Fruit fly (Drosophila melanogaster): Measurements from ENCODE around the gene CG31269.

The CG31269 gene

DNA sequence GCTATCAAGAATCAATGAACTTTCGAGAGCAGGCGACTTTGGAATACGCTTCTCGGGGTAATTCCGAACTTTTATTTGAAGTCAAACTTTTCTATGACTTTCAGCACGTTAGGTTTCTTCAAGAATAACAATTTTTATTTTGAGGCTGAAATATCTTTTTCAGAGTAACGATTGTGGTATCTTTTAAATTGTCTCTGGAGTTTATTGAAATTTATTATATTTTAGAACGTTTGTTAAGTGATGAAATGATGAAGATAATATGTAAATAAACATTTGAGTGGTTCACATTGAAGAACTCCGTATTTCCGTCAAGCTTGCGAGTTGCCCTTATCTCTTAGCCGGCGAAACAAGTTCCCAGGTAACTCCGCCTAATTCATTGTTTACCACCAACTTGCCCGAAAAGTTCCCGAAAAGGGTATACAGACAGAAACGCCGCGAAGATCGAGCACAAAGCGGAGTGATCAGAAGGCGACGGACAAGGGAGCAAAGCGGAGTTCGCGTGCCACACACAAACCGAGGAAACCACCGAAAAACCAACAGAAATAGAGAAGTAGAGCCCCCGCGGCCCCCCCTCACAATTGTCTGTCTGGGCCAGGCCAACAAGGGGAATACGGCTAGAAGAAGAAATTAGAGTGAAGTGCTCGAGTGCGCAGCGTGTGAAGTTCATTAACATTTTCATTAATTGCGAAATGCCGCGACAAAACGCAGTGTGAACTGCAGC, 9.2 kb upstream of the CG31269 start:
- no peak for TF ChIP-seq CG8478 (optimal IDR thresholded peaks at IDR 0.05)
- TF ChIP-seq CTCF (optimal IDR thresholded peaks at IDR 0.05): no peak

DNA sequence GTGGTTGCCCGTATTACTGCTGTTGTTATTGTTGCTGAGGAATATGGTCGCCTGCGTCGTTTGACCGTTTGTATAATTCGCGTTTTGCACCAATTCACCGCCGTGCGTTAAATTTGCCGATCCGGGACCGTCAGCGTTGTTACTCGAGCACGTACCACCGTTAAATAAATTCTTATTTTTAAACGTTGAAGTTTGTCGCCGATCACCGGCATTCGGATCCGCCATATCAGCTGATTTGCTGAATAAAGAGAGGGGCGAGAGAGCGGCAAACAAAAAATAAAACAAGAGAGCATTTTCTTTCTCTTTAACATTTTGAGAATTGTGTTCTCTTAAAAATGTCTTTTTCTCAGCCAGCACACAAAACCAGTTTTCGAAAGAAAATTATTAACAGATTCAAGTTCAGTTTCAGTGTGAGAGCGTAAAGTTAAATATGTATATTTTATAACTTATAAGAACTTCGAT, 8.0 kb upstream of the CG31269 start:
- no peak for TF ChIP-seq CTCF (optimal IDR thresholded peaks at IDR 0.05)
- no peak for TF ChIP-seq CG8478 (optimal IDR thresholded peaks at IDR 0.05)

DNA sequence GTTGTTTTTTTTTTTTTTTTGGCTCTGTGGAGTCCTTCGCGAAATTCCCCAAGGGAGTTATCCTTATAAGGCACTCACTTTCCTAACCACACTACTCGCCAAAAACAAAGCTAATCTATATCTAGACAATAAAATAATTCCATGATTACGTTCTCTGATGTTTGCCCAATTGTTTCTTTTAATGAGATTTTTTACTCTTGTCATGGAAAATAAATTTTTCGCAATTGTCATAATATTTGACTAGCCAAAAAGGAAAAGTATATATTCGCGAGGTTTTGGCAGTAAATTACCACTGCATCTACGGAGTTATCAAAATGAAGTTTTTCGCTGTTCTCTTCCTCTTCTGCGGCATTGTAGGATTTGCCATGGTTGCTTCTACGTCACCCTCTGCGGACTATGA, 6.8 kb upstream of the CG31269 start, which contains the start of gene CG34278:
Gene CG34278, plus strand, starts transcription at position 301 of the 400 bp plus-strand sequence.
- TF ChIP-seq CG8478 (optimal IDR thresholded peaks at IDR 0.05) (no peak), CTCF (optimal IDR thresholded peaks at IDR 0.05) (no peak)

DNA sequence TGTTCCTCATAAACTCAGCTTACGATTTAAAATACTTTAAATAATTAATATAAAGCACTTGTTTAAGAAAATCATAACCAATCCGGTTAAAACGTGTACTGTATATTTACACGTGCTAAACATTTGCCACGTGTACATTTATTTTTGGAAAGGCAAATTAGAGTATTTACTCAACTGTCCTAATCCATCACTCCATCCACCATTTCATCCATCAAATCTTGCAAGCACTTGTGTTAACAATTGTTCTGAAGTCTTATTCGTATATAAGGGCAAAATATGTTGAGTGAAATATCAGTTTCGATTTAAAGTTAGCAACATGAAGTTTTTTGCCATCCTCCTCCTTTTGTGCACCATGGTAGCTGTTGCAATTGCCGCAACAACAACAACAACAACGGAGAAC, 5.6 kb upstream of the CG31269 start, which contains the start of gene CG42779:
Gene CG42779, plus strand, starts transcription at position 301 of the 400 bp plus-strand sequence.
- TF ChIP-seq CTCF (optimal IDR thresholded peaks at IDR 0.05) (no peak), CG8478 (optimal IDR thresholded peaks at IDR 0.05) (no peak)

DNA sequence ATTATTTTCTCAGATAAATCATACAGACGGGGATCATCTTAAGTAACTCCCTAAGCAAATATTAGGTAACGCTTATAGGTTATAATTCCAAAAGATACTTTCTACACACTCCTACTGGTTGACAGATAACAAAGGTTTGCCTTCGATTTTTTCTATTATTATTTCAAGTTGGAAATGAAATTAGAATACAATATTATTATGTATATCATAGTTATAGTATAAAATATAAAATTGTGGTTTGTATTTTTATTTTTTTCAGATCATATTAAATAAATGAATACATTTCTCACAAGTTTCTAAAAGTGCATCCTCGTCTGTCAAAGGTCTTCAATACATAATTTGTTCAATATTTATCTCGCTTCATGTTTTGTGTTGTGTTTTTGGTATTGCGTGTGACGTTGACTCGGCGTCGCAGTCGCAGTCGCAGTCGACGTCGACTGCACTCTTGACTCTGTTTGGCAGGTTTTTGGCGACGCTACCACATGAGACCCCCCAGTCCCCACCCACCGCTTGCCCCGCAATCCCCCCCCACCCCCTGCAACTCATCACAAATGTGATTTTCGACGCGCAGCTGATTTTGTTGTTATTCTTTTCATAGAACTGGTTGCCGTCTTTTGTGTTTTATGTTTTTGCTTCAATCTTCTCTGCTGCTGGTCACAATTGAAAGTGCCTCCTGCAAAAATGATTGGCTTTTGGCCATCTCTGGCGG, 4.0 kb upstream of the CG31269 start:
- TF ChIP-seq CTCF (optimal IDR thresholded peaks at IDR 0.05) (no peak), CG8478 (optimal IDR thresholded peaks at IDR 0.05) (no peak)

DNA sequence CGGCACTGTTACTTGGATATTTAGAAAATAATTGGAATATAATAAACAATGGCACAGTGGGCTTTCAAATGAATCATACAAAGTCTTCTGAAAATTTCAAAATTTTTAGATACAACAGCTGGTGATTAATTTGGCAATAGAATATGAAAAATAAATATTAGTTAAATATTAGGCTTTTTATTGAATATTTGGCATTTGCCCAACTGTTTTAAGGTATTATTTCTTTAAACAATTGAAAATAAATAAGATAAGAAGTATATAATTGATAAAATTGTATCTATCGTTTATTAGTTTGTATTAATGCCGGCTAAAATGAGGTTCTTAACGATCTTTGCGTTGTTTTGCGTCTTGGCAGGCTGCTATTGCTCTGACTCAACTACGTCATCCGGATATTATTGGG, 2.7 kb upstream of the CG31269 start, which contains the start of gene CG45079:
Gene CG45079, plus strand, starts transcription at position 301 of the 400 bp plus-strand sequence.
- no peak for TF ChIP-seq CG8478 (optimal IDR thresholded peaks at IDR 0.05)

DNA sequence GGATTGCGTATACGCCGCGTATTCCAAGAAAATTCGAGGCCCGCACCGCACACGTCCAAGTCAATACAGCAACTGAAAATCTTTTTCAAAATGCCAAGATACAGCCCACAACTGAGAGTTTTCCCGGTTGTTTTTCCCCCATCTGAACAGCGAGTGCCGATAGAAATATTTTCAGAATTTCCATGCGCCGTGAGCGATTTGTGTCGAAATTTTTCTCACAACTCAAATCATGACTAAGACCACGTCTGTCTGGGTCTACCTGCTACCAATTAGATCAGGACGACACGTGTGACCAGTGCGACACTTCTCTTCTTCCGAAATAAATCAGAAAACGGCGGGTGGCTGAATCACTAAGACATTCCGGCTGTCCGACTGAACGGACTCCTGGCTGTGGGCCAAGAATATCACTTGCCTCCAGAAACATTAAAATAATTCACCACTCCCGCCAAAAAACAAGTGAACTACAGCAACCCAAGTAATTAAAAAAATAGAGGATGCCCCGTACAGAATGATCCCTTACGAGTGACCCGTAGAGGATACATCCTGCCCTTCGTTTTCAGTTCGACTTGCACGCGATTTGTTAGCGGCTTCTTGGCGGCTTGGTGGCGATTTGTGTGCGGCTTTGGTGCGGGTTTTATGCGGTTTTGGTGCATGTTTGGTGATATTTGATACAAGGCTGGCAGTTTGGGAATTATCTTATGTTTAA, 1.4 kb upstream of the CG31269 start, which contains the start of gene cher:
Gene cher, minus strand, starts transcription at position 51 of the 706 bp plus-strand sequence.
- no peak for TF ChIP-seq CG8478 (optimal IDR thresholded peaks at IDR 0.05)

DNA sequence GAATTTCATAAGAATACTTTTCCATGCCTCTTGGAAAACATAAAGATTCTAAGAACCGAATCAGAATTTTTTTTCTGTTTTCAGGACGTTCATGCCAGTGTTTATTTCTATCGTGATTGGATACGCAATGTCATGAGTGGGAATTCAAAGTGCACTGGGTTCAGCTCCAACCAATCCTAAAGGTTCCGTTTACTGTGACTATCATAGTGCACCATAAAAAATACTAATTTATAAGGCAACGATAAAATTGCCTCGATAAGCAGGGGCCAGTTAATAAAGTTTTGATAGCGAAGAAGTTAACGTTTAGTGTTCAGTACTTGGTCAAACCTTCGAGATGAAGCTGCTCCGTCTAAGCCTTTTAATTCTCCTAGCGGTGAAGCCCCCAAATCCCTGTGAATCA, 986 bp downstream of the CG31269 start, which contains the start of gene CG31265:
Gene CG31265, plus strand, starts transcription at position 301 of the 400 bp plus-strand sequence.
- TF ChIP-seq CTCF (optimal IDR thresholded peaks at IDR 0.05): no peak
- no peak for TF ChIP-seq CG8478 (optimal IDR thresholded peaks at IDR 0.05)

DNA sequence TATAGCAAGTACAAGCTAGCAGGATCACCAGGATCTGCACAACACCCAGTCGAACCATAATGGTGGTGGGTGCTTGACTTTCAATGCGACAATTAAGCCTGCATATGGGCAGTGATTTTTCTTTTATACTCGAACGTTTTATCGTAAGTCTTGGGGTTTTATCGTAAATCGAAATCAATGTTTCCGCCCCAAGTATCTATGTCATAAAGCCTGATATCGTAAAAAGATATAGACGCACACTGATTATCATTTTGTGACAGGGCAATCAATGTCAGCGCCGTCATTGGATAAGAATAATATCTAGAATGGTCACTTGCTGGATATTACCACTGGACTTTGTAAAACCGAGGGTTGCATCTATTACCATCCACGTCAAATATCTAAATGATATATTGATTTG, 3.4 kb downstream of the CG31269 start, which contains the start of gene CG17475:
Gene CG17475, minus strand, starts transcription at position 101 of the 400 bp plus-strand sequence.
- TF ChIP-seq CTCF (optimal IDR thresholded peaks at IDR 0.05) (no peak), CG8478 (optimal IDR thresholded peaks at IDR 0.05) (no peak)

DNA sequence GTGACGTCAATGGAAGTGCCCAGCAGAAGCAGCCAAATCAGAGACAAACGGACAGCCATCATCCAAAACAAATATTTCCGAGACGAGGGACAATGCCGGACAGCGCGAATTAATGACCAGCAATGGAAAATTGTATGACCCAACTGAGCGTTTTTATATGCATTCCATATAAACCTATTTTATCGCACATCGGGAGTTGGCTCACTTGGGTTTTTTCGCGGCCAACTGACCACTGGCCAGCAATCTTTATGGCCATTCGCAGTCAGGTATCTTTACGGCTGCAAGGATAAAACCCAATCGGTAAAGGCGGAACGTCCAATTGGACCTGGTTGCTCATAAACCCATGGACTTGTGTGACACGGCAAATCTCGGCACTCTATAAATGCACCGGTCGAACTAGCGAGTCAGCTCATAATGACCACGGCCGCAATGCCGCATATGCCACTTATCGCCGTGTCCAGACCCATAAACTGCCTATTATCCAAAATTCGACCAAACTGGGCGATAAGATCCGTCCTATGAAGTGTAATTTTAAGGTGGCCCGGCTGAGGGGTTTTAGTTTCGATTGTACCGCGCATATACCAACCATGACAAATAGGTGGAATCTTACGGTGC, 5.3 kb downstream of the CG31269 start, which contains the start of the genes CG4053 and CG31266:
Gene CG4053, minus strand, starts transcription at position 101 of the 615 bp plus-strand sequence.
Gene CG31266, plus strand, starts transcription at position 565 of the 615 bp plus-strand sequence.
- TF ChIP-seq CTCF (optimal IDR thresholded peaks at IDR 0.05): no peak
- TF ChIP-seq CG8478 (optimal IDR thresholded peaks at IDR 0.05): no peak

DNA sequence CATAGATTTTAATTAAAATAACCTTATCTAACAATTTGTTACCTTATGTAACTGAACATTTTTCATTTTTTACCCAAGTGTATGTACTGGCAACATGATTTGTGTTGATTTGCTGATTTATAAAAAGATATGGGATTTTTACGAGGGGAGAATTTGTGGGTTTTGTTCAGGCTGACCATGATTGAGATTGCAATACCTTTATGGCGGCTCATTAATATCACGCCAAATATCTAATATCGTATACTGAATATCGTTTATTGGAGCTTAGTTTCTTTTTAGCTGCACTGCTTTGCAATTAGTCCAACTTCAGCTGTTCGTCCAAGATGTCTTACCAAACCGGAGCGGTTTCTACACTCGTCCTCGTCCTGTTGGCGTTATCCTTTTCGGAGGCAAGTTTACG, 7.0 kb downstream of the CG31269 start, which contains the start of gene CG31267:
Gene CG31267, plus strand, starts transcription at position 301 of the 400 bp plus-strand sequence.
- TF ChIP-seq CG8478 (optimal IDR thresholded peaks at IDR 0.05) (no peak), CTCF (optimal IDR thresholded peaks at IDR 0.05) (no peak)

DNA sequence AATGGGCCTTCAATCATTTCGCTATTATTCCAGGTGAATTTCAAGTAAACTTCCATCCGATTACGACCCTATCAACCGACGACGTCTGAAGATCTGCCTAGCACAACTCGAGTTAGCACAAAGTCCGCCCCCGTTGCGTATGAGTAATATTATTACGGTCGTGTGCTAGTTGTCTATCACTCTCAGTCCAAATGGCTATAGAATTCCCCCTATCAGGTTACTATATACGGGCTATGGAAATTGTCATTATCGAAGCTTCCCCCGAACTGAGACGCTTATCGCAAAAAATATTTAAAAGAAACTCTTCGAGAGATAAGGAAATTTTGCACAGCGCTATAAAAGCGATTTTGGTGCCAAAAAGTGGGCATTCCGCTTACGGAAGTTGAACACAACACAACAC, 8.8 kb downstream of the CG31269 start, which contains the start of gene CG5246:
Gene CG5246, plus strand, starts transcription at position 365 of the 400 bp plus-strand sequence.
- TF ChIP-seq CG8478 (optimal IDR thresholded peaks at IDR 0.05): no peak
- no peak for TF ChIP-seq CTCF (optimal IDR thresholded peaks at IDR 0.05)

DNA sequence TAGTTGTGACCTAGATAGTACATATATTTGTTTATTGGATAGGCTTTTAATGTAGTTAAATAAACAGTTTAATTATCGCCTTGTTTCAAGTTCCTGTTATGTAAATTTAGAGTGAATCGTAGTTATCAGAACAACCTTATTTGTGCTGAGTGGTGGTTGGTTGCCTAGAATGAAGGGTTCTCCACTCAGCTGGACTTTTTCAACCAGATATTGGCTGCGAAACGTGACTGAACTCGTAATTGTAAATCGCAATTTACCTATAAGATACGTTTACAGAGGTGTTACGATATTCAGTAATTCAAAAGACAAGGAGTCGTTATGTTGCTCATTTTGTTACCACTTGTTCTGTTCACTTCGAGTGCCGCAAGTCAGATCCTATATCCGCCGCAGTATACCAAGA, 10.7 kb downstream of the CG31269 start, which contains the start of gene CG5255:
Gene CG5255, plus strand, starts transcription at position 301 of the 400 bp plus-strand sequence.
- TF ChIP-seq CG8478 (optimal IDR thresholded peaks at IDR 0.05) (no peak), CTCF (optimal IDR thresholded peaks at IDR 0.05) (no peak)

DNA sequence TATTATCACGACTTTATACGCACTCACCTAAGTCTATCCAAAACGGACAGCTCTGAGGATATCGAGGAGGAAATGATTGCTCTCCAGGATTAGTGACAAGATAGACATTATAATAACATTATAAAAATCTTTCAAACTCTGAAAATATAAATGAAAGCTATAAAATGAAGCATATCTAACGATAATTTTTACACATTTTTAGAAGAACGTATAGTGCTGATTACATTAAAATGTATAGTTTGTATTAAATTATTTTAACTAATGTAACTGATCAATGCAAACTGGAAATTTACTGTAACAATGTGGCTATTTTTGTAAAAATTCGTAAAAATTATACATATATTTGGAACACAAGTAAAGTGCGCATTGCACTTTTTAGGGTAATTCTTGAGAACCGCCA, 11.8 kb downstream of the CG31269 start, which contains the start of gene CG5265:
Gene CG5265, plus strand, starts transcription at position 301 of the 400 bp plus-strand sequence.
- TF ChIP-seq CTCF (optimal IDR thresholded peaks at IDR 0.05) (no peak), CG8478 (optimal IDR thresholded peaks at IDR 0.05) (no peak)

Measured in S2 (cell line).